Fruit fly (Drosophila melanogaster) whole organism, embryonic: ENCODE results near the gene CG1463.
A peak's percentile ranks its signal among the peaks of the same experiment; 100 is the strongest.

Source experiments
- Awh ChIP-seq: fragments of 200-800 bp; sonication (Bioruptor generic); IDR thresholded peaks from 2 replicates; pipeline ENCODE4, ENCODE4 v1.3.6; 2022; ENCODE audit warnings: missing biosample characterization, missing genetic modification characterization
- C15 ChIP-seq: fragments of 200-800 bp; sonication (Bioruptor generic); IDR thresholded peaks from 3 replicates; pipeline ENCODE4 v1.3.6; 2022; ENCODE audit warnings: missing biosample characterization, missing genetic modification characterization
- CG1024 ChIP-seq: fragments of 200-800 bp; sonication (Bioruptor generic); IDR thresholded peaks from 2 replicates; pipeline ENCODE4 v1.3.6; 2022; ENCODE audit warnings: missing biosample characterization, missing genetic modification characterization
- CG10543 ChIP-seq: fragments of 200-800 bp; sonication (Bioruptor generic); optimal IDR thresholded peaks from 3 replicates; lab custom pipeline; 2017; ENCODE audit warnings: missing biosample characterization, mild to moderate bottlenecking, missing genetic modification characterization, moderate library complexity
- CG1233 ChIP-seq: fragments of 200-800 bp; sonication (Bioruptor generic); optimal IDR thresholded peaks from 4 replicates; lab custom pipeline; 2018; ENCODE audit warnings: missing biosample characterization, mild to moderate bottlenecking, missing genetic modification characterization
- CG14860 ChIP-seq: fragments of 200-800 bp; sonication (Bioruptor generic); IDR thresholded peaks from 3 replicates; pipeline ENCODE4 v1.3.6; 2022; ENCODE audit warnings: missing biosample characterization, missing genetic modification characterization; ENCODE audit not compliant: partially characterized antibody
- CG15073 ChIP-seq: fragments of 200-800 bp; sonication (Bioruptor generic); optimal IDR thresholded peaks from 2 replicates; lab custom pipeline; 2016; ENCODE audit warnings: missing biosample characterization, missing genetic modification characterization
- CG18262 ChIP-seq: fragments of 200-800 bp; optimal IDR thresholded peaks from 3 replicates; lab custom pipeline; 2019; ENCODE audit warnings: missing biosample characterization, mild to moderate bottlenecking, missing genetic modification characterization, moderate library complexity
- CG32532 ChIP-seq: fragments of 200-800 bp; sonication (Bioruptor generic); IDR thresholded peaks from 2 replicates; pipeline ENCODE4 v1.3.6; 2022; ENCODE audit warnings: missing biosample characterization, missing genetic modification characterization
- CG5245 ChIP-seq: fragments of 200-800 bp; sonication (Bioruptor generic); optimal IDR thresholded peaks from 3 replicates; lab custom pipeline; 2016; ENCODE audit warnings: missing biosample characterization, missing genetic modification characterization
- CG6791 ChIP-seq: fragments of 200-800 bp; sonication (Bioruptor generic); IDR thresholded peaks from 3 replicates; pipeline ENCODE4 v1.3.6; 2022; ENCODE audit warnings: missing biosample characterization, missing genetic modification characterization; ENCODE audit not compliant: partially characterized antibody
- CG7357 ChIP-seq: fragments of 200-800 bp; sonication (Bioruptor generic); IDR thresholded peaks from 3 replicates; pipeline ENCODE4 v1.3.6; 2022; ENCODE audit warnings: missing biosample characterization, missing genetic modification characterization
- CG7745 ChIP-seq: fragments of 200-800 bp; sonication (Bioruptor generic); optimal IDR thresholded peaks from 2 replicates; lab custom pipeline; 2018; ENCODE audit warnings: missing biosample characterization, mild to moderate bottlenecking, missing genetic modification characterization, moderate library complexity
- CG7786 ChIP-seq: fragments of 200-800 bp; sonication (Bioruptor generic); optimal IDR thresholded peaks from 2 replicates; lab custom pipeline; 2016; ENCODE audit warnings: missing biosample characterization, missing genetic modification characterization
- CG8281 ChIP-seq: fragments of 200-800 bp; sonication (Bioruptor generic); optimal IDR thresholded peaks from 2 replicates; lab custom pipeline; 2018; ENCODE audit warnings: missing biosample characterization, mild to moderate bottlenecking, missing genetic modification characterization, moderate library complexity
- CG8388 ChIP-seq: fragments of 200-800 bp; sonication (Bioruptor generic); optimal IDR thresholded peaks from 2 replicates; lab custom pipeline; 2019; ENCODE audit warnings: missing biosample characterization, mild to moderate bottlenecking, missing genetic modification characterization, moderate library complexity
- CoRest ChIP-seq: fragments of 200-800 bp; sonication (Bioruptor generic); optimal IDR thresholded peaks from 3 replicates; lab custom pipeline; 2018; ENCODE audit warnings: missing biosample characterization, mild to moderate bottlenecking, missing genetic modification characterization, moderate library complexity
- Dad ChIP-seq: fragments of 200-800 bp; sonication (Bioruptor generic); optimal IDR thresholded peaks from 3 replicates; lab custom pipeline; 2016; ENCODE audit warnings: missing biosample characterization, missing genetic modification characterization
- Dbx ChIP-seq: fragments of 200-800 bp; sonication (Bioruptor generic); IDR thresholded peaks from 3 replicates; pipeline ENCODE4 v1.3.6; 2022; ENCODE audit warnings: missing biosample characterization, missing genetic modification characterization
- Dek ChIP-seq: fragments of 200-800 bp; sonication (Bioruptor generic); optimal IDR thresholded peaks from 3 replicates; lab custom pipeline; 2019; ENCODE audit warnings: missing biosample characterization, mild to moderate bottlenecking, missing genetic modification characterization, moderate library complexity
- HLH4C ChIP-seq: fragments of 200-800 bp; sonication (Bioruptor generic); IDR thresholded peaks from 3 replicates; pipeline ENCODE4 v1.3.6; 2022; ENCODE audit warnings: missing biosample characterization, missing genetic modification characterization; ENCODE audit not compliant: partially characterized antibody
- MTF-1 ChIP-seq: fragments of 200-800 bp; sonication (Bioruptor generic); optimal IDR thresholded peaks from 2 replicates; lab custom pipeline; 2018; ENCODE audit warnings: missing biosample characterization, mild to moderate bottlenecking, missing genetic modification characterization, borderline replicate concordance
- Max ChIP-seq: fragments of 200-800 bp; sonication (Bioruptor generic); optimal IDR thresholded peaks from 2 replicates; lab custom pipeline; 2016; ENCODE audit warnings: missing biosample characterization, mild to moderate bottlenecking, missing genetic modification characterization
- Mes4 ChIP-seq: fragments of 200-800 bp; sonication (Bioruptor generic); optimal IDR thresholded peaks from 2 replicates; lab custom pipeline; 2016; ENCODE audit warnings: missing biosample characterization, missing genetic modification characterization
- NK7.1 ChIP-seq: fragments of 200-800 bp; sonication (Bioruptor generic); optimal IDR thresholded peaks from 3 replicates; lab custom pipeline; 2016; ENCODE audit warnings: missing biosample characterization, missing genetic modification characterization
- Poxn ChIP-seq: fragments of 200-800 bp; sonication (Bioruptor generic); IDR thresholded peaks from 2 replicates; pipeline ENCODE4 v1.3.6; 2022; ENCODE audit warnings: missing biosample characterization, missing genetic modification characterization
- Rfx ChIP-seq: fragments of 200-800 bp; sonication (Bioruptor generic); IDR thresholded peaks from 2 replicates; pipeline ENCODE4 v1.3.6; 2022; ENCODE audit warnings: missing biosample characterization, missing genetic modification characterization
- Sry-β ChIP-seq: fragments of 200-800 bp; sonication (Bioruptor generic); optimal IDR thresholded peaks from 2 replicates; lab custom pipeline; 2018; ENCODE audit warnings: missing biosample characterization, mild to moderate bottlenecking, missing genetic modification characterization, moderate library complexity
- Ssrp ChIP-seq: fragments of 200-800 bp; sonication (Bioruptor generic); optimal IDR thresholded peaks from 2 replicates; lab custom pipeline; 2018; ENCODE audit warnings: missing biosample characterization, mild to moderate bottlenecking, missing genetic modification characterization, moderate library complexity
- Tbp ChIP-seq: fragments of >200 bp; optimal IDR thresholded peaks from 2 replicates; lab custom pipeline; 2018; ENCODE audit warnings: missing biosample characterization, missing genetic modification characterization
- al ChIP-seq: fragments of 200-800 bp; sonication (Bioruptor generic); IDR thresholded peaks from 2 replicates; pipeline ENCODE4 v1.3.6; 2022; ENCODE audit warnings: missing biosample characterization, missing genetic modification characterization
- ap ChIP-seq: fragments of 200-800 bp; sonication (Bioruptor generic); IDR thresholded peaks from 2 replicates; pipeline ENCODE4 v1.3.6; 2022; ENCODE audit warnings: missing biosample characterization, missing genetic modification characterization
- az2 ChIP-seq: fragments of 200-800 bp; sonication (Bioruptor generic); optimal IDR thresholded peaks from 3 replicates; lab custom pipeline; 2016; ENCODE audit warnings: missing biosample characterization, missing genetic modification characterization
- br ChIP-seq: fragments of >200 bp; optimal IDR thresholded peaks from 2 replicates; lab custom pipeline; 2017
- chif ChIP-seq, 2 experiments: fragments of 200-800 bp; sonication (Bioruptor generic); optimal IDR thresholded peaks; 3 replicates each; lab custom pipeline; 2016; ENCODE audit warnings: missing biosample characterization in 2 of 2, missing genetic modification characterization in 2 of 2
- dm ChIP-seq: fragments of 200-800 bp; sonication (Bioruptor generic); optimal IDR thresholded peaks from 3 replicates; lab custom pipeline; 2016; ENCODE audit warnings: missing biosample characterization, missing genetic modification characterization
- eyg ChIP-seq: fragments of 200-800 bp; sonication (Bioruptor generic); optimal IDR thresholded peaks from 3 replicates; lab custom pipeline; 2016; ENCODE audit warnings: missing biosample characterization, missing genetic modification characterization
- hbn ChIP-seq: fragments of 200-800 bp; sonication (Bioruptor generic); IDR thresholded peaks from 2 replicates; pipeline ENCODE4 v1.3.6; 2022; ENCODE audit warnings: missing biosample characterization, missing genetic modification characterization; ENCODE audit not compliant: partially characterized antibody
- ind ChIP-seq: fragments of 200-800 bp; sonication (Bioruptor generic); optimal IDR thresholded peaks from 3 replicates; lab custom pipeline; 2016; ENCODE audit warnings: missing biosample characterization, missing genetic modification characterization
- lmd ChIP-seq: fragments of 200-800 bp; sonication (Bioruptor generic); IDR thresholded peaks from 2 replicates; pipeline ENCODE4 v1.3.6; 2022; ENCODE audit warnings: missing biosample characterization, missing genetic modification characterization
- nom ChIP-seq: fragments of 200-800 bp; sonication (Bioruptor generic); optimal IDR thresholded peaks from 2 replicates; lab custom pipeline; 2017; ENCODE audit warnings: missing biosample characterization, missing genetic modification characterization, mild to moderate bottlenecking, moderate library complexity, missing genetic modification reagents
- org-1 ChIP-seq: fragments of 200-800 bp; sonication (Bioruptor generic); optimal IDR thresholded peaks from 2 replicates; lab custom pipeline; 2017; ENCODE audit warnings: missing biosample characterization, missing genetic modification characterization
- sd ChIP-seq: fragments of 200-800 bp; sonication (Bioruptor generic); optimal IDR thresholded peaks from 3 replicates; lab custom pipeline; 2018; ENCODE audit warnings: missing biosample characterization, mild to moderate bottlenecking, missing genetic modification characterization, moderate library complexity
- seq ChIP-seq: fragments of 200-800 bp; sonication (Bioruptor generic); IDR thresholded peaks from 2 replicates; pipeline ENCODE4 v1.3.6; 2022; ENCODE audit warnings: missing biosample characterization, missing genetic modification characterization
- shn ChIP-seq: fragments of 200-800 bp; sonication (Bioruptor generic); optimal IDR thresholded peaks from 3 replicates; lab custom pipeline; 2016; ENCODE audit warnings: missing biosample characterization, missing genetic modification characterization
- toy ChIP-seq: fragments of 200-800 bp; sonication (Bioruptor generic); IDR thresholded peaks from 2 replicates; pipeline ENCODE4 v1.3.6; 2022; ENCODE audit warnings: missing biosample characterization, missing genetic modification characterization
- unc-4 ChIP-seq: fragments of 200-800 bp; sonication (Bioruptor generic); IDR thresholded peaks from 2 replicates; pipeline ENCODE4 v1.3.6; 2022; ENCODE audit warnings: missing biosample characterization, missing genetic modification characterization; ENCODE audit not compliant: partially characterized antibody
- yki ChIP-seq: fragments of >200 bp; optimal IDR thresholded peaks from 3 replicates; lab custom pipeline; 2018
- z ChIP-seq: fragments of 200-800 bp; sonication (Bioruptor generic); IDR thresholded peaks from 3 replicates; pipeline ENCODE4 v1.3.6; 2022; ENCODE audit warnings: missing biosample characterization, missing genetic modification characterization
- zfh1 ChIP-seq: fragments of 200-800 bp; sonication (Bioruptor generic); IDR thresholded peaks from 3 replicates; pipeline ENCODE4 v1.3.6; 2022; ENCODE audit warnings: missing biosample characterization, missing genetic modification characterization

The CG1463 gene

dm6 chrX:12591223-12592120 lies 20.0 kb downstream of the CG1463 start:
- TF ChIP-seq Dek (tag; lab: Kevin White, UChicago) (no peak), NK7.1 (GFP tag; lab: Kevin White, UChicago) (no peak), CG7786 (GFP tag; lab: Kevin White, UChicago) (peak; percentile 32), CG32532 (GFP tag; lab: Robert Waterston, UW) (peak; percentile 42; the same call in 1 of the 2 replicates), CG14860 (GFP tag; lab: Robert Waterston, UW) (no peak), CG5245 (GFP tag; lab: Kevin White, UChicago) (no peak), lmd (GFP tag; lab: Robert Waterston, UW) (no peak), CG18262 (peak; percentile 68), z (GFP tag; lab: Robert Waterston, UW) (no peak), unc-4 (GFP tag; lab: Robert Waterston, UW) (no peak), br (lab: Kevin White, UChicago) (no peak), CG6791 (GFP tag; lab: Robert Waterston, UW) (no peak), eyg (GFP tag; lab: Kevin White, UChicago) (no peak), CG15073 (no peak), al (GFP tag; lab: Robert Waterston, UW) (no peak), hbn (GFP tag; lab: Robert Waterston, UW) (no peak), org-1 (GFP tag; lab: Kevin White, UChicago) (peak; percentile 56), Dad (GFP tag; lab: Kevin White, UChicago) (no peak), seq (GFP tag; lab: Robert Waterston, UW) (no peak), CoRest (peak; percentile 65), Awh (no peak), CG1233 (GFP tag; lab: Kevin White, UChicago) (peak; percentile 66), MTF-1 (GFP tag; lab: Kevin White, UChicago) (no peak), HLH4C (GFP tag; lab: Robert Waterston, UW) (no peak), CG7745 (tag; lab: Kevin White, UChicago) (no peak), yki (lab: Kevin White, UChicago) (no peak), CG10543 (peak; percentile 52), shn (GFP tag; lab: Kevin White, UChicago) (peak; percentile 53), Sry-β (peak; percentile 2), C15 (GFP tag; lab: Robert Waterston, UW) (no peak), Max (no peak), dm (GFP tag; lab: Kevin White, UChicago) (no peak), chif (GFP tag; optimal IDR thresholded peaks at IDR 0.05; lab: Kevin White, UChicago) (peak; percentile 31 to 55), ind (GFP tag; lab: Kevin White, UChicago) (peak; percentile 43), Dbx (GFP tag; lab: Robert Waterston, UW) (no peak), zfh1 (no peak), Ssrp (tag; lab: Kevin White, UChicago) (peak; percentile 36), az2 (GFP tag; lab: Kevin White, UChicago) (peak; percentile 35), Tbp (no peak), Mes4 (GFP tag; lab: Kevin White, UChicago) (peak; percentile 45), ap (GFP tag; lab: Robert Waterston, UW) (no peak), nom (GFP tag; lab: Kevin White, UChicago) (peak; percentile 64), CG7357 (GFP tag; lab: Robert Waterston, UW) (no peak), CG1024 (GFP tag; lab: Robert Waterston, UW) (0 out of 2 replicates have a peak, but pooled peaks have one; percentile 5), Poxn (GFP tag; lab: Robert Waterston, UW) (no peak), sd (tag; lab: Kevin White, UChicago) (peak; percentile 50), Rfx (GFP tag; lab: Robert Waterston, UW) (0 out of 2 replicates have a peak, but pooled peaks have one; percentile 9), CG8388 (GFP tag; lab: Kevin White, UChicago) (peak; percentile 39), toy (no peak), CG8281 (no peak)
